Fruit fly (Drosophila melanogaster) whole organism, embryonic: ENCODE data around the gene CG11790.
A peak's percentile ranks its signal among the peaks of the same experiment; 100 is the strongest.

Experiments used
- ATbp ChIP-seq: fragments of 200-800 bp; sonication (Bioruptor generic); optimal IDR thresholded peaks from 2 replicates; lab custom pipeline; 2017; ENCODE audit warnings: missing biosample characterization, mild to moderate bottlenecking, missing genetic modification characterization, missing genetic modification reagents
- Atf6 ChIP-seq: fragments of 200-800 bp; sonication (Bioruptor generic); IDR thresholded peaks from 2 replicates; pipeline ENCODE4 v1.3.6; 2022; ENCODE audit warnings: missing biosample characterization, missing genetic modification characterization
- Bdp1 ChIP-seq: fragments of 200-800 bp; sonication (Bioruptor generic); optimal IDR thresholded peaks from 3 replicates; lab custom pipeline; 2016; ENCODE audit warnings: missing biosample characterization, missing genetic modification characterization
- Blimp-1 ChIP-seq: fragments of 200-800 bp; sonication (Bioruptor generic); optimal IDR thresholded peaks from 3 replicates; lab custom pipeline; 2018; ENCODE audit warnings: missing biosample characterization, missing genetic modification characterization, mild to moderate bottlenecking, moderate library complexity, missing genetic modification reagents
- CG10267 ChIP-seq: fragments of 200-800 bp; sonication (Bioruptor generic); optimal IDR thresholded peaks from 2 replicates; lab custom pipeline; 2018; ENCODE audit warnings: missing biosample characterization, mild to moderate bottlenecking, missing genetic modification characterization, moderate library complexity
- CG11560 ChIP-seq: fragments of 200-800 bp; sonication (Bioruptor generic); IDR thresholded peaks from 3 replicates; pipeline ENCODE4 v1.3.6; 2022; ENCODE audit warnings: missing biosample characterization, missing genetic modification characterization
- CG11695 ChIP-seq: fragments of 200-800 bp; sonication (Bioruptor generic); IDR thresholded peaks from 3 replicates; pipeline ENCODE4 v1.3.6; 2022; ENCODE audit warnings: missing biosample characterization, missing genetic modification characterization
- CG12299 ChIP-seq: fragments of 200-800 bp; sonication (Bioruptor generic); optimal IDR thresholded peaks from 2 replicates; lab custom pipeline; 2018; ENCODE audit warnings: missing biosample characterization, mild to moderate bottlenecking, missing genetic modification characterization
- CG1603 ChIP-seq: fragments of 200-800 bp; sonication (Bioruptor generic); optimal IDR thresholded peaks from 2 replicates; lab custom pipeline; 2019; ENCODE audit warnings: missing biosample characterization, mild to moderate bottlenecking, missing genetic modification characterization, moderate library complexity
- CG2712 ChIP-seq: fragments of 200-800 bp; optimal IDR thresholded peaks from 3 replicates; lab custom pipeline; 2019; ENCODE audit warnings: missing biosample characterization, mild to moderate bottlenecking, missing genetic modification characterization, moderate library complexity
- CG42726 ChIP-seq: fragments of 200-800 bp; sonication (Bioruptor generic); IDR thresholded peaks from 2 replicates; pipeline ENCODE4 v1.3.6; 2022; ENCODE audit warnings: missing biosample characterization, missing genetic modification characterization; ENCODE audit not compliant: partially characterized antibody
- CG6791 ChIP-seq: fragments of 200-800 bp; sonication (Bioruptor generic); IDR thresholded peaks from 3 replicates; pipeline ENCODE4 v1.3.6; 2022; ENCODE audit warnings: missing biosample characterization, missing genetic modification characterization; ENCODE audit not compliant: partially characterized antibody
- CG8089 ChIP-seq: fragments of 200-800 bp; sonication (Bioruptor generic); optimal IDR thresholded peaks from 3 replicates; lab custom pipeline; 2016; ENCODE audit warnings: missing biosample characterization, missing genetic modification characterization
- CG9797 ChIP-seq: fragments of 200-800 bp; sonication (Bioruptor generic); optimal IDR thresholded peaks from 3 replicates; lab custom pipeline; 2018; ENCODE audit warnings: missing biosample characterization, mild to moderate bottlenecking, missing genetic modification characterization
- CG9876 ChIP-seq: fragments of 200-800 bp; sonication (Bioruptor generic); optimal IDR thresholded peaks from 2 replicates; lab custom pipeline; 2016; ENCODE audit warnings: missing biosample characterization, missing genetic modification characterization
- CG9932 ChIP-seq: fragments of 200-800 bp; sonication (Bioruptor generic); IDR thresholded peaks from 2 replicates; pipeline ENCODE4 v1.3.6; 2022; ENCODE audit warnings: missing biosample characterization, missing genetic modification characterization
- Dek ChIP-seq: fragments of 200-800 bp; sonication (Bioruptor generic); optimal IDR thresholded peaks from 3 replicates; lab custom pipeline; 2019; ENCODE audit warnings: missing biosample characterization, mild to moderate bottlenecking, missing genetic modification characterization, moderate library complexity
- E2f2 ChIP-seq: fragments of 200-800 bp; sonication (Bioruptor generic); IDR thresholded peaks from 2 replicates; pipeline ENCODE4 v1.3.6; 2022; ENCODE audit warnings: missing biosample characterization, missing genetic modification characterization
- ERR ChIP-seq: fragments of 200-800 bp; sonication (Bioruptor generic); optimal IDR thresholded peaks from 2 replicates; lab custom pipeline; 2016; ENCODE audit warnings: missing biosample characterization, missing genetic modification characterization
- H2.0 ChIP-seq: fragments of 200-800 bp; sonication (Bioruptor generic); IDR thresholded peaks from 2 replicates; pipeline ENCODE4 v1.3.6; 2022; ENCODE audit warnings: missing biosample characterization, missing genetic modification characterization
- HmgZ ChIP-seq: fragments of 200-800 bp; sonication (Bioruptor generic); optimal IDR thresholded peaks from 2 replicates; lab custom pipeline; 2018; ENCODE audit warnings: missing biosample characterization, mild to moderate bottlenecking, missing genetic modification characterization
- Hmr ChIP-seq: fragments of 200-800 bp; sonication (Bioruptor generic); optimal IDR thresholded peaks from 3 replicates; lab custom pipeline; 2017; ENCODE audit warnings: mild to moderate bottlenecking, missing biosample characterization, missing genetic modification reagents, missing genetic modification characterization
- Hmx ChIP-seq: fragments of 200-800 bp; sonication (Bioruptor generic); optimal IDR thresholded peaks from 2 replicates; lab custom pipeline; 2016; ENCODE audit warnings: missing biosample characterization, missing genetic modification characterization
- Jarid2 ChIP-seq: fragments of 200-800 bp; sonication (Bioruptor generic); optimal IDR thresholded peaks from 3 replicates; lab custom pipeline; 2017; ENCODE audit warnings: mild to moderate bottlenecking, missing biosample characterization, missing genetic modification reagents, missing genetic modification characterization
- Max ChIP-seq: fragments of 200-800 bp; sonication (Bioruptor generic); optimal IDR thresholded peaks from 2 replicates; lab custom pipeline; 2016; ENCODE audit warnings: missing biosample characterization, mild to moderate bottlenecking, missing genetic modification characterization
- NfI ChIP-seq: fragments of 200-800 bp; sonication (Bioruptor generic); optimal IDR thresholded peaks from 3 replicates; lab custom pipeline; 2018; ENCODE audit warnings: missing biosample characterization, mild to moderate bottlenecking, missing genetic modification characterization, moderate library complexity
- Ravus ChIP-seq: fragments of 200-800 bp; sonication (Bioruptor generic); IDR thresholded peaks from 2 replicates; pipeline ENCODE4 v1.3.6; 2022; ENCODE audit warnings: missing biosample characterization, missing genetic modification characterization
- Scr ChIP-seq: fragments of 200-800 bp; sonication (Bioruptor generic); IDR thresholded peaks from 2 replicates; pipeline ENCODE4 v1.3.6; 2022; ENCODE audit warnings: missing biosample characterization, missing genetic modification characterization; ENCODE audit not compliant: partially characterized antibody
- Spps ChIP-seq: fragments of 200-800 bp; sonication (Bioruptor generic); optimal IDR thresholded peaks from 2 replicates; lab custom pipeline; 2018; ENCODE audit warnings: missing biosample characterization, mild to moderate bottlenecking, missing genetic modification characterization
- YL-1 ChIP-seq: fragments of 200-800 bp; sonication (Bioruptor generic); optimal IDR thresholded peaks from 3 replicates; lab custom pipeline; 2017; ENCODE audit warnings: missing biosample characterization, mild to moderate bottlenecking, missing genetic modification characterization
- cad ChIP-seq: fragments of >200 bp; optimal IDR thresholded peaks from 2 replicates; lab custom pipeline; 2017; ENCODE audit warnings: missing biosample characterization, missing genetic modification characterization
- cg ChIP-seq: fragments of 200-800 bp; sonication (Bioruptor generic); optimal IDR thresholded peaks from 3 replicates; lab custom pipeline; 2019; ENCODE audit warnings: missing biosample characterization, mild to moderate bottlenecking, missing genetic modification characterization, moderate library complexity
- chif ChIP-seq, 2 experiments: fragments of 200-800 bp; sonication (Bioruptor generic); optimal IDR thresholded peaks; 3 replicates each; lab custom pipeline; 2016; ENCODE audit warnings: missing biosample characterization in 2 of 2, missing genetic modification characterization in 2 of 2
- dm ChIP-seq: fragments of 200-800 bp; sonication (Bioruptor generic); optimal IDR thresholded peaks from 3 replicates; lab custom pipeline; 2016; ENCODE audit warnings: missing biosample characterization, missing genetic modification characterization
- en ChIP-seq: fragments of 200-800 bp; sonication (Bioruptor generic); optimal IDR thresholded peaks from 2 replicates; lab custom pipeline; 2016; ENCODE audit warnings: missing biosample characterization, missing genetic modification characterization
- fd102C ChIP-seq: fragments of 200-800 bp; sonication (Bioruptor generic); optimal IDR thresholded peaks from 2 replicates; lab custom pipeline; 2018; ENCODE audit warnings: missing biosample characterization, mild to moderate bottlenecking, missing genetic modification characterization, moderate library complexity
- fd3F ChIP-seq: fragments of 200-800 bp; sonication (Bioruptor generic); optimal IDR thresholded peaks from 2 replicates; lab custom pipeline; 2018; ENCODE audit warnings: missing biosample characterization, mild to moderate bottlenecking, missing genetic modification characterization, moderate library complexity
- gsb-n ChIP-seq: fragments of 200-800 bp; sonication (Bioruptor generic); optimal IDR thresholded peaks from 3 replicates; lab custom pipeline; 2018; ENCODE audit warnings: missing biosample characterization, mild to moderate bottlenecking, missing genetic modification characterization
- jing ChIP-seq: fragments of 200-800 bp; sonication (Bioruptor generic); optimal IDR thresholded peaks from 2 replicates; lab custom pipeline; 2018; ENCODE audit warnings: missing biosample characterization, mild to moderate bottlenecking, missing genetic modification characterization
- knrl ChIP-seq: fragments of 200-800 bp; sonication (Bioruptor generic); IDR thresholded peaks from 3 replicates; pipeline ENCODE4 v1.3.6; 2022; ENCODE audit warnings: missing biosample characterization, missing genetic modification characterization; ENCODE audit not compliant: partially characterized antibody
- luna ChIP-seq: fragments of 200-800 bp; sonication (Bioruptor generic); optimal IDR thresholded peaks from 2 replicates; lab custom pipeline; 2016; ENCODE audit warnings: missing biosample characterization, missing genetic modification characterization
- mam ChIP-seq: fragments of 200-800 bp; sonication (Bioruptor generic); optimal IDR thresholded peaks from 3 replicates; lab custom pipeline; 2016; ENCODE audit warnings: missing biosample characterization, missing genetic modification characterization
- nau ChIP-seq: fragments of 200-800 bp; sonication (Bioruptor generic); optimal IDR thresholded peaks from 3 replicates; lab custom pipeline; 2017; ENCODE audit warnings: missing biosample characterization, mild to moderate bottlenecking, missing genetic modification characterization, missing genetic modification reagents
- p53 ChIP-seq: fragments of 200-800 bp; sonication (Bioruptor generic); optimal IDR thresholded peaks from 2 replicates; lab custom pipeline; 2016; ENCODE audit warnings: missing biosample characterization, missing genetic modification characterization
- pnt ChIP-seq: fragments of 200-800 bp; sonication (Bioruptor generic); optimal IDR thresholded peaks from 3 replicates; lab custom pipeline; 2016; ENCODE audit warnings: missing biosample characterization, missing genetic modification characterization
- row ChIP-seq: fragments of 200-800 bp; sonication (Bioruptor generic); IDR thresholded peaks from 3 replicates; pipeline ENCODE4 v1.3.6; 2022; ENCODE audit warnings: missing biosample characterization, missing genetic modification characterization
- schlank ChIP-seq: fragments of 200-800 bp; sonication (Bioruptor generic); optimal IDR thresholded peaks from 2 replicates; lab custom pipeline; 2018; ENCODE audit warnings: missing biosample characterization, mild to moderate bottlenecking, missing genetic modification characterization
- scrt ChIP-seq: fragments of 200-800 bp; sonication (Bioruptor generic); optimal IDR thresholded peaks from 2 replicates; lab custom pipeline; 2018; ENCODE audit warnings: missing biosample characterization, mild to moderate bottlenecking, missing genetic modification characterization, moderate library complexity
- sob ChIP-seq: fragments of 200-800 bp; sonication (Bioruptor generic); IDR thresholded peaks from 2 replicates; pipeline ENCODE4 v1.3.6; 2022; ENCODE audit warnings: missing biosample characterization, missing genetic modification characterization
- ttk ChIP-seq: fragments of 200-800 bp; sonication (Bioruptor generic); IDR thresholded peaks from 2 replicates; pipeline ENCODE4 v2.1.2; 2022; ENCODE audit warnings: missing biosample characterization, missing genetic modification characterization
- vnd ChIP-seq: fragments of 200-800 bp; sonication (Bioruptor generic); IDR thresholded peaks from 3 replicates; pipeline ENCODE4 v1.3.6; 2022; ENCODE audit warnings: missing biosample characterization, missing genetic modification characterization; ENCODE audit not compliant: partially characterized antibody

Gene CG11790

dm6 chr3R:25097486-25097885 lies 50.0 kb downstream of the CG11790 start, which contains the start of the genes CG33095 and CG33096 (continued):
- TF ChIP-seq jing (GFP tag; lab: Kevin White, UChicago) = no peak
- TF ChIP-seq Bdp1 (GFP tag; lab: Kevin White, UChicago) = no peak
- no peak for TF ChIP-seq chif (GFP tag; optimal IDR thresholded peaks at IDR 0.05; lab: Kevin White, UChicago)
- TF ChIP-seq en = no peak
- no peak for TF ChIP-seq schlank
- no peak for TF ChIP-seq ttk (GFP tag; lab: Robert Waterston, UW)
- TF ChIP-seq CG42726 (GFP tag; lab: Robert Waterston, UW) = no peak
- TF ChIP-seq nau (GFP tag; lab: Kevin White, UChicago) = no peak
- no peak for TF ChIP-seq pnt
- TF ChIP-seq Dek (tag; lab: Kevin White, UChicago) = no peak
- no peak for TF ChIP-seq sob
- TF ChIP-seq Max (GFP tag; lab: Kevin White, UChicago) = no peak
- no peak for TF ChIP-seq CG11560 (tag; lab: Robert Waterston, UW)
- no peak for TF ChIP-seq CG6791 (GFP tag; lab: Robert Waterston, UW)
- TF ChIP-seq CG2712 (tag; lab: Kevin White, UChicago) = no peak
- TF ChIP-seq CG9797 = peak; percentile 75
- TF ChIP-seq CG12299 (tag; lab: Kevin White, UChicago) = no peak
- peak; percentile 21 for TF ChIP-seq Jarid2 (GFP tag; lab: Kevin White, UChicago)
- TF ChIP-seq CG10267 (tag; lab: Kevin White, UChicago) = no peak
- no peak for TF ChIP-seq dm (GFP tag; lab: Kevin White, UChicago)
- TF ChIP-seq CG9876 (GFP tag; lab: Kevin White, UChicago) = no peak
- TF ChIP-seq CG1603 = peak; percentile 84
- peak; percentile 83 for TF ChIP-seq gsb-n
- no peak for TF ChIP-seq CG8089 (GFP tag; lab: Kevin White, UChicago)
- TF ChIP-seq cad (GFP tag; lab: Kevin White, UChicago) = no peak
- TF ChIP-seq knrl = 0 out of 3 replicates have a peak, but pooled peaks have one; percentile 10
- TF ChIP-seq mam = no peak
- peak; percentile 68 for TF ChIP-seq HmgZ
- peak; percentile 71 for TF ChIP-seq cg (GFP tag; lab: Kevin White, UChicago)
- TF ChIP-seq p53 = no peak
- peak; percentile 88 for TF ChIP-seq row (GFP tag; lab: Robert Waterston, UW)
- TF ChIP-seq fd102C = no peak
- no peak for TF ChIP-seq NfI
- TF ChIP-seq YL-1 (GFP tag; lab: Kevin White, UChicago) = peak; percentile 51
- TF ChIP-seq E2f2 = peak; percentile 21; the same call in 1 of the 2 replicates
- TF ChIP-seq Ravus (GFP tag; lab: Robert Waterston, UW) = no peak
- no peak for TF ChIP-seq vnd (GFP tag; lab: Robert Waterston, UW)
- TF ChIP-seq ATbp (GFP tag; lab: Kevin White, UChicago) = no peak
- no peak for TF ChIP-seq fd3F
- no peak for TF ChIP-seq scrt (GFP tag; lab: Kevin White, UChicago)
- no peak for TF ChIP-seq CG9932
- no peak for TF ChIP-seq luna
- no peak for TF ChIP-seq Hmr (GFP tag; lab: Kevin White, UChicago)
- no peak for TF ChIP-seq Atf6 (GFP tag; lab: Robert Waterston, UW)
- no peak for TF ChIP-seq Spps (tag; lab: Kevin White, UChicago)
- no peak for TF ChIP-seq Scr (GFP tag; lab: Robert Waterston, UW)
- no peak for TF ChIP-seq H2.0 (GFP tag; lab: Robert Waterston, UW)
- TF ChIP-seq Blimp-1 (GFP tag; lab: Kevin White, UChicago) = no peak
- TF ChIP-seq Hmx (GFP tag; lab: Kevin White, UChicago) = no peak
- no peak for TF ChIP-seq ERR (GFP tag; lab: Kevin White, UChicago)
- 0 out of 3 replicates have a peak, but pooled peaks have one; percentile 10 for TF ChIP-seq CG11695 (GFP tag; lab: Robert Waterston, UW)
